Fruit fly (Drosophila melanogaster): ENCODE results near the gene Mps1.

The Mps1 gene

dm6 chr3R:17680639-17681302 lies 9.7 kb downstream of the Mps1 start (continued):
- TF ChIP-seq Poxn (GFP tag; IDR thresholded peaks at IDR 0.05): no peak
- no peak for TF ChIP-seq CG11247 (GFP tag; IDR thresholded peaks at IDR 0.05)
- TF ChIP-seq CG4328 (GFP tag; optimal IDR thresholded peaks at IDR 0.05): no peak
- no peak for TF ChIP-seq luna (GFP tag; optimal IDR thresholded peaks at IDR 0.05)
- peak; percentile 83 for TF ChIP-seq Vsx1 (GFP tag; optimal IDR thresholded peaks at IDR 0.05)
- TF ChIP-seq CG12391 (tag; optimal IDR thresholded peaks at IDR 0.05): peak; percentile 73
- no peak for TF ChIP-seq Taf1 (GFP tag; IDR thresholded peaks at IDR 0.05)
- TF ChIP-seq unc-4 (GFP tag; IDR thresholded peaks at IDR 0.05; ENCODE audit: partially characterized antibody): no peak
- peak; percentile 76 for TF ChIP-seq CG10979 (tag; optimal IDR thresholded peaks at IDR 0.05)
- TF ChIP-seq CrebB (tag; optimal IDR thresholded peaks at IDR 0.05): no peak
- no peak for TF ChIP-seq tna (GFP tag; IDR thresholded peaks at IDR 0.05; ENCODE audit: partially characterized antibody)
- TF ChIP-seq CG15011 (GFP tag; optimal IDR thresholded peaks at IDR 0.05): no peak
- TF ChIP-seq CG11456 (GFP tag; IDR thresholded peaks at IDR 0.05): no peak
- TF ChIP-seq CG15514 (GFP tag; optimal IDR thresholded peaks at IDR 0.05): no peak
- no peak for TF ChIP-seq CG11093 (GFP tag; IDR thresholded peaks at IDR 0.05)
- TF ChIP-seq bowl (GFP tag; IDR thresholded peaks at IDR 0.05): no peak
- no peak for TF ChIP-seq dan (GFP tag; IDR thresholded peaks at IDR 0.05)
- peak; percentile 76 for TF ChIP-seq sd (tag; optimal IDR thresholded peaks at IDR 0.05)
- no peak for TF ChIP-seq oc (tag; optimal IDR thresholded peaks at IDR 0.05)
- peak; percentile 40 for TF ChIP-seq CG8924 (tag; optimal IDR thresholded peaks at IDR 0.05)
- TF ChIP-seq CG34422 (GFP tag; IDR thresholded peaks at IDR 0.05): no peak; the same call in 2 of the 3 replicates
- TF ChIP-seq CG7963 (GFP tag; IDR thresholded peaks at IDR 0.05; ENCODE audit: partially characterized antibody): no peak
- TF ChIP-seq otp (GFP tag; IDR thresholded peaks at IDR 0.05): 0 out of 3 replicates have a peak, but pooled peaks have one; percentile 20
- no peak for TF ChIP-seq twi (tag; optimal IDR thresholded peaks at IDR 0.05)
- TF ChIP-seq kay (GFP tag; optimal IDR thresholded peaks at IDR 0.05): no peak
- TF ChIP-seq NC2α (GFP tag; optimal IDR thresholded peaks at IDR 0.05): no peak
- TF ChIP-seq al (GFP tag; IDR thresholded peaks at IDR 0.05): no peak
- no peak for TF ChIP-seq CHES-1-like (GFP tag; optimal IDR thresholded peaks at IDR 0.05)
- no peak for TF ChIP-seq E2f2 (GFP tag; IDR thresholded peaks at IDR 0.05)
- no peak for TF ChIP-seq CG1603 (tag; optimal IDR thresholded peaks at IDR 0.05)
- TF ChIP-seq sima (GFP tag; optimal IDR thresholded peaks at IDR 0.05): no peak
- no peak for TF ChIP-seq CG7987 (GFP tag; optimal IDR thresholded peaks at IDR 0.05)
- no peak; the same call in 1 of the 2 replicates for TF ChIP-seq ttk (GFP tag; IDR thresholded peaks at IDR 0.05)
- TF ChIP-seq H2.0 (GFP tag; IDR thresholded peaks at IDR 0.05): no peak
- TF ChIP-seq CG17186 (GFP tag; optimal IDR thresholded peaks at IDR 0.05): no peak
- no peak for TF ChIP-seq yki (optimal IDR thresholded peaks at IDR 0.05)
- TF ChIP-seq CG2875 (GFP tag; optimal IDR thresholded peaks at IDR 0.05): peak; percentile 48
- peak; percentile 9 for TF ChIP-seq cato (GFP tag; optimal IDR thresholded peaks at IDR 0.05; ENCODE audit: borderline replicate concordance)
- TF ChIP-seq Opbp (GFP tag; IDR thresholded peaks at IDR 0.05; ENCODE audit: partially characterized antibody): no peak
- TF ChIP-seq Nf-YC (tag; optimal IDR thresholded peaks at IDR 0.05): no peak
- TF ChIP-seq disco-r (GFP tag; optimal IDR thresholded peaks at IDR 0.05): no peak
- no peak for TF ChIP-seq da (GFP tag; optimal IDR thresholded peaks at IDR 0.05)
- TF ChIP-seq CkIIα-i1 (GFP tag; IDR thresholded peaks at IDR 0.05): no peak
- TF ChIP-seq HLHmδ (GFP tag; optimal IDR thresholded peaks at IDR 0.05): no peak
- no peak for TF ChIP-seq CG14014 (GFP tag; IDR thresholded peaks at IDR 0.05)
- TF ChIP-seq stwl (tag; optimal IDR thresholded peaks at IDR 0.05): no peak
- peak; percentile 53 for TF ChIP-seq odd (GFP tag; optimal IDR thresholded peaks at IDR 0.05)
- TF ChIP-seq CG5180 (GFP tag; optimal IDR thresholded peaks at IDR 0.05): peak; percentile 52
- no peak for TF ChIP-seq pnt (GFP tag; optimal IDR thresholded peaks at IDR 0.05)
- TF ChIP-seq CG2678 (tag; optimal IDR thresholded peaks at IDR 0.05): peak; percentile 70
